Worm (Caenorhabditis elegans) whole organism, L4 larva: ENCODE results near the gene gid-7.

ENCODE experiments used
- Y75B8A.6 ChIP-seq: fragments of 200-800 bp; sonication (Bioruptor generic); IDR thresholded peaks from 2 replicates; pipeline ENCODE4 v1.3.6; 2022; ENCODE audit warnings: missing genetic modification reagents, missing genetic modification characterization, missing compliant biosample characterization
- dpl-1 ChIP-seq: fragments of 150-350 bp; optimal IDR thresholded peaks from 2 replicates; lab custom pipeline; 2014; ENCODE audit warnings: missing biosample characterization, missing genetic modification reagents, missing genetic modification characterization
- lin-13 ChIP-seq: fragments of 150-350 bp; optimal IDR thresholded peaks from 2 replicates; lab custom pipeline; 2014; ENCODE audit warnings: missing biosample characterization, missing genetic modification reagents, missing genetic modification characterization
- nhr-76 ChIP-seq: fragments of 150-350 bp; optimal IDR thresholded peaks from 2 replicates; lab custom pipeline; 2014; ENCODE audit warnings: missing biosample characterization, missing genetic modification characterization
- ztf-11 ChIP-seq: fragments of 150-350 bp; optimal IDR thresholded peaks from 2 replicates; lab custom pipeline; 2014; ENCODE audit warnings: missing biosample characterization, missing genetic modification characterization

DNA sequence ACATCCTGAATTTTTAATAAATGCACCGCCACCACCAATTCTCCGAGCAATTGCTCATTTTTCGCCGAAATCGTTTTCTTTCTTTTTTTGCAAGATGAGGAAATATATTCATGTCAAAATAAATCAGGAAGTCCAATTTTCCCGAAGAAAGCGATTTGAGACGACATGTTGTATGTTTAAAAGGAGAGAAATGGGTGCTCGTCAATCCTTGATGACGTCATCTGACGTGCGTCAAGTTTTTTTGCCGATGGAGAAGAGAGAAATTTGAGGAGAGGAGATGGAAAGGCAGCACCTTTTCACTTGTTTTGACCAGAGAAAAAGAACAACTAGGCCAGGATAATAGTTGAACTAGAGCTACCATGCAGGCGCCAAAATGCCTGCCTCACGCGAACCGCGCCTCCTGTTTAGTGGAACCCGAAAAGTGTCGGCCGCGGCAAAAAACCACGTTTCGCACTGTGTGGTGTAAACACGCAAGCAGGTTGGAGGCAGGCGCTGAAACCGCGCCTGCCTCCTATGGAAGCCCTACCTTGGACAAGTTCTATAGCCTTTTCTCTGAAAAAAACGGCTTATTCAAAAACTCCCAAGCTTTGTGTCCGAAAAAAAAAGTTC lies 40.5 kb downstream of the gid-7 start:
- TF ChIP-seq nhr-76: no peak
- no peak for TF ChIP-seq ztf-11 (tag; lab: Kevin White, UChicago)
- TF ChIP-seq dpl-1 (GFP tag; lab: Kevin White, UChicago): no peak
- no peak for TF ChIP-seq Y75B8A.6 (GFP tag; lab: Robert Waterston, UW)
- TF ChIP-seq lin-13 (GFP tag; lab: Kevin White, UChicago): no peak
